Worm (Caenorhabditis elegans): ENCODE measurements around the gene K07C5.9.

The K07C5.9 gene

DNA sequence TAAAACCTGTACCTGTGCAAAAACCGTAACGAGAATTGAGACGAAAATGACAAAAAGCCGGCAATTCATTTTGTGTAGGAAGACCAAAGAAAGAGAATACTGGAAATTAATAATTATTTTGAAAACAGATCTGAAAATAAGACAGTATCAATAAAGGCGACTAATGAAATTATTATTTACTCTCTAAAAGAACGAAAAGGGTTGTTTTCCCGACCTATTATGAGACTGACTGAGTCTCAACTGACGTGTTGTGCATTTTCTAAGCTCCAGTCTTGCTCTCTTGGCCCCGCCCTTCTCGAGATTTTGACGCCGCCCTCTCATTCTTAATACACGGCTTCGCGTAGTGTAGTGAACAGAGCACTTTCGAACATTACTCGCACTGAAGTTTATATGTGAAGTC, at the start of gene K07C5.9:
Gene K07C5.9 (minus strand): TSS at position 101 of the 400 bp plus-strand sequence.
- TF ChIP-seq him-1 (tag; optimal IDR thresholded peaks at IDR 0.05) (no peak), W03F9.2 (tag; optimal IDR thresholded peaks at IDR 0.05) (no peak), dao-5 (tag; optimal IDR thresholded peaks at IDR 0.05) (no peak)

- TF ChIP-seq dao-5 (tag; optimal IDR thresholded peaks at IDR 0.05) (no peak), W03F9.2 (tag; optimal IDR thresholded peaks at IDR 0.05) (no peak), him-1 (tag; optimal IDR thresholded peaks at IDR 0.05) (no peak)
Measured at ce11 chrV:10399290-10399689, 49.3 kb upstream of the K07C5.9 start.

- TF ChIP-seq W03F9.2 (tag; optimal IDR thresholded peaks at IDR 0.05), result no peak
- no peak for TF ChIP-seq dao-5 (tag; optimal IDR thresholded peaks at IDR 0.05)
- TF ChIP-seq him-1 (tag; optimal IDR thresholded peaks at IDR 0.05), result no peak
Measured at ce11 chrV:10398431-10398830, 48.5 kb upstream of the K07C5.9 start, which contains the start of gene ugt-2. ugt-2 (plus strand) TSS chrV:10398801.

- no peak for TF ChIP-seq dao-5 (tag; optimal IDR thresholded peaks at IDR 0.05)
- TF ChIP-seq him-1 (tag; optimal IDR thresholded peaks at IDR 0.05), result no peak
- no peak for TF ChIP-seq W03F9.2 (tag; optimal IDR thresholded peaks at IDR 0.05)
Measured at ce11 chrV:10395173-10395766, 45.3 kb upstream of the K07C5.9 start, which contains the start of the genes col-151 and ugt-1. col-151 (minus strand) TSS chrV:10395223. ugt-1 (plus strand) TSS chrV:10395663.

DNA sequence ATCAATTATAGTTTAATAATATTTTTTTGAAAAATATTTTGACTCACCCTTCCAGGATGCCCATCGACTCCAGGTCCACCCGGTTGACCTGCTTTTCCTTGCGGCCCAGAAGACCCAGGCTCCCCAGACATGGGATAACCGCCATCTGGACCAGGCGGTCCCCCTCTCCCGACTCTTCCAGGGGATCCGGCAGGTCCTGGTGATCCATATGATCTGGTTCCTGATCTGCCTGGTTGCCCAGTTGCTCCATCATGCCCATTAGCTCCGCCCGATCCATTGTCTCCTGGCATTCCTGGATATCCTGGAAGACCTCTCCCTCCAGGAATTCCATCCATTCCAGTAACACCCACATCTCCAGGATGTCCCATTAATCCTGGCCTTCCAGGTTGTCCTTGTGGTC, 43.8 kb upstream of the K07C5.9 start:
- TF ChIP-seq W03F9.2 (tag; optimal IDR thresholded peaks at IDR 0.05), result no peak
- no peak for TF ChIP-seq him-1 (tag; optimal IDR thresholded peaks at IDR 0.05)
- no peak for TF ChIP-seq dao-5 (tag; optimal IDR thresholded peaks at IDR 0.05)

DNA sequence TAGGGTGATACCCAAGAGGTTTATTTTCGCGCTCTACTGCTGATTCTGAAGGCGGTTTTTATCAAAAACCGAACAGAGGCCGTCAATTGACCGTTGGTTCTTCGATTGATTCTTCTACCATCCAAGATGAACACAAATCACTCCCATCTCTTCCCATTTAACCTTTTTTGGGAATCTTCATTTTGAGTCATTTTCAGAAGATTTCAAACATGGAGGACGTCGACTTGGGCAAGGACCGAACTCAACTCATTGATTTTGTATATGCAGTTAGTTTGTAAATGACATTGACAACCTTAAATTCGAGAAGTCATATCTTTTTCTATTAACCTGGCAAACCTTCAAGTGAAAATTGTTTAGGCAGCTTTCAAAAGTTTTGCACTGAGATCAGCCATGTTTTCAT, 38.4 kb upstream of the K07C5.9 start, which contains the start of gene AC3.5:
Gene AC3.5 (plus strand): TSS at position 210 of the 400 bp plus-strand sequence.
- TF ChIP-seq W03F9.2 (tag; optimal IDR thresholded peaks at IDR 0.05), result no peak
- TF ChIP-seq him-1 (tag; optimal IDR thresholded peaks at IDR 0.05), result no peak
- TF ChIP-seq dao-5 (tag; optimal IDR thresholded peaks at IDR 0.05), result no peak

ce11 chrV:10387412-10387811, 37.5 kb upstream of the K07C5.9 start:
- TF ChIP-seq him-1 (tag; optimal IDR thresholded peaks at IDR 0.05), result no peak
- TF ChIP-seq W03F9.2 (tag; optimal IDR thresholded peaks at IDR 0.05), result no peak
- TF ChIP-seq dao-5 (tag; optimal IDR thresholded peaks at IDR 0.05), result no peak

DNA sequence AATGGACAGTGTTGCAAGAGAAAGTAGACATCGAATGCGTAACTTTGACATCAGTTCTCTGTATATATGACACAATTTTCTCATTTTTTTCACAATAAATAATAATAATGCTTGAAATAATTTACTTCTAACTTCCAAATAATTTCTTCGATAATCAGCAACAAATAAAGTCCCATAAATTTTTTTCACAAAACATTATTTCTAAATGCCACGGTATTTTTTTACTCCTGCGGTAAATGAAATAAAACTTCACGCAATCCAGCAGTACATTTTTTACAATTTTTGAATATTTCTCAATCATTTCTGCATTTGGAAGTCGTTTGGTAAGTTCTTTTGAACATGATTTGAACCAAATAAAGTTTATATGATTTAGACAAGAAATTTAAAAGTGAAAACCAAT, 34.0 kb upstream of the K07C5.9 start, which contains the start of gene spe-10:
Gene spe-10 (plus strand): TSS at position 301 of the 400 bp plus-strand sequence.
- TF ChIP-seq dao-5 (tag; optimal IDR thresholded peaks at IDR 0.05), result no peak
- TF ChIP-seq W03F9.2 (tag; optimal IDR thresholded peaks at IDR 0.05), result no peak
- no peak for TF ChIP-seq him-1 (tag; optimal IDR thresholded peaks at IDR 0.05)

ce11 chrV:10382142-10382541, 32.2 kb upstream of the K07C5.9 start, which contains the start of gene pqn-2:
pqn-2 (plus strand) TSS chrV:10382442.
- TF ChIP-seq W03F9.2 (tag; optimal IDR thresholded peaks at IDR 0.05) (no peak), dao-5 (tag; optimal IDR thresholded peaks at IDR 0.05) (no peak), him-1 (tag; optimal IDR thresholded peaks at IDR 0.05) (no peak)

DNA sequence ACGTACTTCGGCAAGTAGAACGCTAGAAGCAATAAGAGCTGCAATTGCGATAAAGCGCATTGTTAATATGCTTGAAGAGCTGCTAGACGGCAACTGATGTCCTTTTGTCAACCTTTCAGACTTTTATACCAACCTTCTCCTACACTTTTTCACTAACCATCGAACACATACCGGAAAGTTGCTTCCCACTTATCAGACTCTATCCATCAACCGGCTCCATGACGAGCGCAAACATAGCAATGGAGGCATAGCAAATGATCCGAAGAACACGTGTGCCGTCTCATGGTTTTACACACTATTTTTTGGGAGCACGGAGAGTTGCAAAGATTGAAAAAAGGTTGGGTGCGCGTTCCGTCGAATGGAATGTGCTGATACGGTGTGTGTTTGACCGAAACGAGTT, 31.8 kb upstream of the K07C5.9 start, which contains the start of gene abu-1:
Gene abu-1 (minus strand): TSS at position 101 of the 400 bp plus-strand sequence.
- no peak for TF ChIP-seq him-1 (tag; optimal IDR thresholded peaks at IDR 0.05)
- TF ChIP-seq W03F9.2 (tag; optimal IDR thresholded peaks at IDR 0.05), result no peak
- no peak for TF ChIP-seq dao-5 (tag; optimal IDR thresholded peaks at IDR 0.05)

ce11 chrV:10379761-10380160, 29.8 kb upstream of the K07C5.9 start:
- TF ChIP-seq dao-5 (tag; optimal IDR thresholded peaks at IDR 0.05), result no peak
- TF ChIP-seq him-1 (tag; optimal IDR thresholded peaks at IDR 0.05), result no peak
- no peak for TF ChIP-seq W03F9.2 (tag; optimal IDR thresholded peaks at IDR 0.05)

DNA sequence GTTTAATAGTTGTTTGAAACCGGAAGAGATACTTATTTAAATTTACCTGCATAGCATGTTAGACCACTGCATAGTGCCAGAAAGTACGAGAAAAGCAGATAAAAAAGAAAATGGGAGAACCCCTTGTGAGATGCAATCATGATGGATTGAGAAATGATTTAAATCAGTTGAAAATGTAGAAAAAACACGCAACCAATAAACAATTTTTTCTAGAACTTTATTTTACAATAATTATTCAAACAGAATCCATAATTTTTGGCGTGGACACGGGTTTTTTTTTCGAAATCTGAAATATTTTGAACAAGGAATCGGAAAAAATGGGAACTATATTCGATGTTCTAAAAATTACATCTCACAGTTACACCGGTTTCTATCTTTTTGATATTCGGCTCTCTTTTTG, 29.3 kb upstream of the K07C5.9 start, which contains the start of gene AC3.12:
Gene AC3.12 (minus strand): TSS at position 101 of the 400 bp plus-strand sequence.
- TF ChIP-seq dao-5 (tag; optimal IDR thresholded peaks at IDR 0.05), result no peak
- TF ChIP-seq him-1 (tag; optimal IDR thresholded peaks at IDR 0.05), result no peak
- TF ChIP-seq W03F9.2 (tag; optimal IDR thresholded peaks at IDR 0.05), result no peak

DNA sequence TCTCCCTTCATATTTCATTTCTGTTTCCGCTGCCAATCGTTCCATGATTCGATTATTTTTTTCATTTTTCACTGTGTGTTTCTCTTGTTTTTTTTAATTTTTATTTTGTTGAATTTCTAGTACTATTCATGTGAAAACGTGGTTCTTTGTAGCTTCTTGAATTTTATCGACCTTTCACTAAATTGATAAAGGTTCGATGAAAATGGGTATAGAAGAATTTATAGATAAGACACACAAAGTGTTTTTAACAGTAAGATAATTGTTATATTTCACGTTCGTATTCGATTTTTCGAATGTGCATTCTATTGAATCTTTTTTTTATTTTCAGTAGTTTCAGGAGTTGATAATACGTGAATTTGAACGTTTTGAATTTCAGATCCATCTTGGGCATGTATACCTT, 22.0 kb upstream of the K07C5.9 start, which contains the start of gene ugt-49:
Gene ugt-49 (plus strand): TSS at position 371 of the 400 bp plus-strand sequence.
- no peak for TF ChIP-seq dao-5 (tag; optimal IDR thresholded peaks at IDR 0.05)
- no peak for TF ChIP-seq W03F9.2 (tag; optimal IDR thresholded peaks at IDR 0.05)
- no peak for TF ChIP-seq him-1 (tag; optimal IDR thresholded peaks at IDR 0.05)

DNA sequence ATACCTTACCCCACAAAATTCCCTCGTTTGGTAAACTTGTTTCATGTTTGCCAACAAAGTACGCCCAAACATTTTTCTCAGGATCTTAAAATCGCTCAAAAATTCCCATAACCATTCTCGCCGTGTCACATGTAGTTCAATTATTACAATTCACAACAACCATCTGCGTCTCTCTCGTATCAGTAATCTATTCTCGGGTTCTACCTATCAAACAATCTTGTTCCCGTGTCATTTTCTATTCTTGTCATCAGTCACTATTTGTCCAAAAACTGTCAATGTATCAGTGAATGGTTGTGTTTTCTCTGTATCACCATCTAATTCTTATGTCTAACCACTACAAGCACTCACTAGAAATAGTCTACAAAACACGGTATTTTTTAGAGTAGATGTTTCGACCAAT, 21.2 kb upstream of the K07C5.9 start:
- TF ChIP-seq W03F9.2 (tag; optimal IDR thresholded peaks at IDR 0.05) (no peak), him-1 (tag; optimal IDR thresholded peaks at IDR 0.05) (no peak), dao-5 (tag; optimal IDR thresholded peaks at IDR 0.05) (no peak)
